Worm (Caenorhabditis elegans) whole organism, midembryonic: Measurements from ENCODE around the gene inx-8.

Source experiments
- T22C8.4 ChIP-seq: fragments of 200-800 bp; sonication (Bioruptor generic); IDR thresholded peaks from 2 replicates; pipeline ENCODE4 v1.3.6; 2022; ENCODE audit warnings: missing genetic modification characterization, missing compliant biosample characterization
- med-1 ChIP-seq: sonication (generic microtip); optimal IDR thresholded peaks from 2 replicates; lab custom pipeline; 2017; ENCODE audit warnings: missing genetic modification characterization, mild to moderate bottlenecking, missing compliant biosample characterization, antibody characterized with exemption, missing genetic modification reagents; ENCODE audit not compliant: insufficient read depth
- tab-1 ChIP-seq: fragments of 200-800 bp; sonication (Bioruptor generic); IDR thresholded peaks from 2 replicates; pipeline ENCODE4 v1.3.6; 2022; ENCODE audit warnings: missing genetic modification characterization, missing compliant biosample characterization

ce11 chrIV:11638016-11638415 lies 35.6 kb upstream of the inx-8 start, which contains the start of gene rbm-17:
- TF ChIP-seq tab-1 (GFP tag; lab: Robert Waterston, UW) (no peak), T22C8.4 (GFP tag; lab: Robert Waterston, UW) (no peak), med-1 (no peak)
